Worm (Caenorhabditis elegans) whole organism, L2 larva: ENCODE data around the gene srx-90.

ENCODE experiments used
- F13H6.1 ChIP-seq: sonication (generic microtip); optimal IDR thresholded peaks from 2 replicates; lab custom pipeline; 2016; ENCODE audit warnings: missing genetic modification characterization, missing compliant biosample characterization
- Y55F3AM.14 ChIP-seq: fragments of 200-800 bp; sonication (Bioruptor generic); optimal IDR thresholded peaks from 2 replicates; lab custom pipeline; 2018; ENCODE audit warnings: mild to moderate bottlenecking, missing genetic modification characterization, missing compliant biosample characterization
- alr-1 ChIP-seq: fragments of 150-350 bp; optimal IDR thresholded peaks from 2 replicates; lab custom pipeline; 2014; ENCODE audit warnings: missing biosample characterization, missing genetic modification characterization
- elt-3 ChIP-seq: sonication (generic microtip); optimal IDR thresholded peaks from 2 replicates; lab custom pipeline; 2017; ENCODE audit warnings: missing biosample characterization, missing genetic modification characterization
- fos-1 ChIP-seq: fragments of 150-350 bp; optimal IDR thresholded peaks from 2 replicates; lab custom pipeline; 2014; ENCODE audit warnings: missing biosample characterization, missing genetic modification characterization
- gmeb-1 ChIP-seq: fragments of 150-350 bp; optimal IDR thresholded peaks from 2 replicates; lab custom pipeline; 2014; ENCODE audit warnings: missing biosample characterization, missing genetic modification characterization
- lin-13 ChIP-seq: fragments of 150-350 bp; optimal IDR thresholded peaks from 2 replicates; lab custom pipeline; 2014; ENCODE audit warnings: missing biosample characterization, missing genetic modification reagents, missing genetic modification characterization
- lsy-2 ChIP-seq, 2 experiments: fragments of 150-350 bp in 1 of 2; sonication (generic microtip) in 1 of 2; optimal IDR thresholded peaks; 2 replicates each; lab custom pipeline; 2014 to 2017; ENCODE audit warnings: missing biosample characterization in 2 of 2, missing genetic modification characterization in 2 of 2
- nhr-12 ChIP-seq: fragments of 150-350 bp; optimal IDR thresholded peaks from 2 replicates; lab custom pipeline; 2014; ENCODE audit warnings: missing biosample characterization, missing genetic modification characterization
- nhr-77 ChIP-seq: fragments of 150-350 bp; optimal IDR thresholded peaks from 2 replicates; lab custom pipeline; 2014; ENCODE audit warnings: missing biosample characterization, missing genetic modification characterization
- unc-55 ChIP-seq: fragments of 150-350 bp; sonication (generic microtip); optimal IDR thresholded peaks from 3 replicates; lab custom pipeline; 2014; ENCODE audit warnings: missing biosample characterization, missing genetic modification reagents, missing genetic modification characterization

ce11 chrV:11589433-11589832 is 8.5 kb downstream of the srx-90 start, which contains the start of gene srx-82:
- TF ChIP-seq nhr-77 (tag; lab: Kevin White, UChicago) (no peak), alr-1 (tag; lab: Kevin White, UChicago) (no peak), elt-3 (tag; lab: Kevin White, UChicago) (no peak), fos-1 (tag; lab: Kevin White, UChicago) (no peak), lin-13 (GFP tag; lab: Kevin White, UChicago) (no peak), lsy-2 (tag; optimal IDR thresholded peaks at IDR 0.05; lab: Kevin White, UChicago) (no peak), Y55F3AM.14 (no peak), F13H6.1 (tag; lab: Kevin White, UChicago) (no peak), gmeb-1 (tag; lab: Kevin White, UChicago) (no peak), nhr-12 (no peak), unc-55 (GFP tag; lab: Kevin White, UChicago) (no peak)
